Fruit fly (Drosophila melanogaster) whole organism, embryonic: ENCODE results near the gene dsd.

Source experiments
- Aef1 ChIP-seq: fragments of 200-800 bp; sonication (Bioruptor generic); IDR thresholded peaks from 3 replicates; pipeline ENCODE4 v1.3.6; 2022; ENCODE audit warnings: missing biosample characterization, missing genetic modification characterization
- Awh ChIP-seq: fragments of 200-800 bp; sonication (Bioruptor generic); IDR thresholded peaks from 2 replicates; pipeline ENCODE4, ENCODE4 v1.3.6; 2022; ENCODE audit warnings: missing biosample characterization, missing genetic modification characterization
- Bteb2 ChIP-seq: fragments of 200-800 bp; sonication (Bioruptor generic); optimal IDR thresholded peaks from 2 replicates; lab custom pipeline; 2016; ENCODE audit warnings: missing biosample characterization, missing genetic modification characterization
- CG10654 ChIP-seq: fragments of 200-800 bp; sonication (Bioruptor generic); optimal IDR thresholded peaks from 2 replicates; lab custom pipeline; 2016; ENCODE audit warnings: missing biosample characterization, missing genetic modification characterization
- CG11398 ChIP-seq: fragments of 200-800 bp; sonication (Bioruptor generic); optimal IDR thresholded peaks from 2 replicates; lab custom pipeline; 2016; ENCODE audit warnings: missing biosample characterization, missing genetic modification characterization
- CG11456 ChIP-seq: fragments of 200-800 bp; sonication (Bioruptor generic); IDR thresholded peaks from 3 replicates; pipeline ENCODE4 v1.3.6; 2022; ENCODE audit warnings: missing biosample characterization, missing genetic modification characterization
- CG11723 ChIP-seq: fragments of 200-800 bp; sonication (Bioruptor generic); optimal IDR thresholded peaks from 2 replicates; lab custom pipeline; 2017; ENCODE audit warnings: missing biosample characterization, mild to moderate bottlenecking, missing genetic modification characterization
- CG12155 ChIP-seq: fragments of 200-800 bp; sonication (Bioruptor generic); optimal IDR thresholded peaks from 3 replicates; lab custom pipeline; 2016; ENCODE audit warnings: missing biosample characterization, missing genetic modification characterization
- CG12219 ChIP-seq: fragments of 200-800 bp; sonication (Bioruptor generic); optimal IDR thresholded peaks from 3 replicates; lab custom pipeline; 2018; ENCODE audit warnings: missing biosample characterization, mild to moderate bottlenecking, missing genetic modification characterization
- CG12769 ChIP-seq: fragments of 200-800 bp; sonication (Bioruptor generic); optimal IDR thresholded peaks from 2 replicates; lab custom pipeline; 2019; ENCODE audit warnings: missing biosample characterization, mild to moderate bottlenecking, missing genetic modification characterization, moderate library complexity
- CG13424 ChIP-seq: fragments of 200-800 bp; sonication (Bioruptor generic); optimal IDR thresholded peaks from 2 replicates; lab custom pipeline; 2019; ENCODE audit warnings: missing biosample characterization, mild to moderate bottlenecking, missing genetic modification characterization, moderate library complexity
- CG14710 ChIP-seq: fragments of 200-800 bp; sonication (Bioruptor generic); optimal IDR thresholded peaks from 3 replicates; lab custom pipeline; 2019; ENCODE audit warnings: missing biosample characterization, mild to moderate bottlenecking, missing genetic modification characterization, moderate library complexity
- CG15269 ChIP-seq: fragments of 200-800 bp; sonication (Bioruptor generic); optimal IDR thresholded peaks from 2 replicates; lab custom pipeline; 2018; ENCODE audit warnings: missing biosample characterization, mild to moderate bottlenecking, missing genetic modification characterization, moderate library complexity
- CG33557 ChIP-seq: fragments of 200-800 bp; sonication (Bioruptor generic); optimal IDR thresholded peaks from 2 replicates; lab custom pipeline; 2019; ENCODE audit warnings: missing biosample characterization, mild to moderate bottlenecking, missing genetic modification characterization, moderate library complexity
- CG34376 ChIP-seq: fragments of 200-800 bp; sonication (Bioruptor generic); optimal IDR thresholded peaks from 2 replicates; lab custom pipeline; 2018; ENCODE audit warnings: missing biosample characterization, mild to moderate bottlenecking, missing genetic modification characterization
- CG3995 ChIP-seq: fragments of 200-800 bp; sonication (Bioruptor generic); optimal IDR thresholded peaks from 3 replicates; lab custom pipeline; 2016; ENCODE audit warnings: missing biosample characterization, missing genetic modification characterization
- CG5953 ChIP-seq: fragments of 200-800 bp; sonication (Bioruptor generic); IDR thresholded peaks from 2 replicates; pipeline ENCODE4 v1.3.6; 2022; ENCODE audit warnings: missing biosample characterization, missing genetic modification characterization
- CG6175 ChIP-seq: fragments of 200-800 bp; sonication (Bioruptor generic); IDR thresholded peaks from 3 replicates; pipeline ENCODE4 v1.3.6; 2022; ENCODE audit warnings: missing biosample characterization, missing genetic modification characterization
- CG7372 ChIP-seq: fragments of 200-800 bp; sonication (Bioruptor generic); IDR thresholded peaks from 2 replicates; pipeline ENCODE4 v1.3.6; 2022; ENCODE audit warnings: missing biosample characterization, missing genetic modification characterization
- CG7987 ChIP-seq: fragments of 200-800 bp; sonication (Bioruptor generic); optimal IDR thresholded peaks from 2 replicates; lab custom pipeline; 2018; ENCODE audit warnings: missing biosample characterization, mild to moderate bottlenecking, missing genetic modification characterization, moderate library complexity
- CTCF ChIP-seq: fragments of 200-800 bp; sonication (Bioruptor generic); optimal IDR thresholded peaks from 2 replicates; lab custom pipeline; 2017; ENCODE audit warnings: missing biosample characterization, mild to moderate bottlenecking, missing genetic modification characterization, moderate library complexity
- Camta ChIP-seq: fragments of 200-800 bp; sonication (Bioruptor generic); optimal IDR thresholded peaks from 2 replicates; lab custom pipeline; 2016; ENCODE audit warnings: missing biosample characterization, missing genetic modification characterization
- Doc2 ChIP-seq: fragments of 200-800 bp; sonication (Bioruptor generic); IDR thresholded peaks from 2 replicates; pipeline ENCODE4 v1.3.6; 2022; ENCODE audit warnings: missing biosample characterization, missing genetic modification characterization
- Dp ChIP-seq: fragments of 200-800 bp; sonication (Bioruptor generic); optimal IDR thresholded peaks from 2 replicates; lab custom pipeline; 2018; ENCODE audit warnings: missing biosample characterization, mild to moderate bottlenecking, missing genetic modification characterization, moderate library complexity
- Fer2 ChIP-seq: fragments of 200-800 bp; sonication (Bioruptor generic); optimal IDR thresholded peaks from 2 replicates; lab custom pipeline; 2018; ENCODE audit warnings: missing biosample characterization, mild to moderate bottlenecking, missing genetic modification characterization, moderate library complexity
- Fer3 ChIP-seq: fragments of 200-800 bp; sonication (Bioruptor generic); optimal IDR thresholded peaks from 2 replicates; lab custom pipeline; 2018; ENCODE audit warnings: missing biosample characterization, mild to moderate bottlenecking, missing genetic modification characterization, moderate library complexity
- HLH3B ChIP-seq: fragments of 200-800 bp; sonication (Bioruptor generic); IDR thresholded peaks from 2 replicates; pipeline ENCODE4 v1.3.6; 2022; ENCODE audit warnings: missing biosample characterization, missing genetic modification characterization
- Hand ChIP-seq: fragments of 200-800 bp; sonication (Bioruptor generic); optimal IDR thresholded peaks from 2 replicates; lab custom pipeline; 2017; ENCODE audit warnings: mild to moderate bottlenecking, missing biosample characterization, missing genetic modification reagents, missing genetic modification characterization
- Hr3 ChIP-seq: fragments of 200-800 bp; sonication (Bioruptor generic); optimal IDR thresholded peaks from 3 replicates; lab custom pipeline; 2016; ENCODE audit warnings: missing biosample characterization, missing genetic modification characterization
- Lim3 ChIP-seq: fragments of 200-800 bp; sonication (Bioruptor generic); IDR thresholded peaks from 2 replicates; pipeline ENCODE4 v1.3.6; 2022; ENCODE audit warnings: missing biosample characterization, missing genetic modification characterization
- Mrtf ChIP-seq: fragments of 200-800 bp; sonication (Bioruptor generic); IDR thresholded peaks from 3 replicates; pipeline ENCODE4 v1.3.6; 2022; ENCODE audit warnings: missing biosample characterization, missing genetic modification characterization
- Myb ChIP-seq: fragments of 200-800 bp; sonication (Bioruptor generic); optimal IDR thresholded peaks from 2 replicates; lab custom pipeline; 2016; ENCODE audit warnings: missing biosample characterization, missing genetic modification characterization
- Nf-YB ChIP-seq: fragments of 200-800 bp; sonication (Bioruptor generic); optimal IDR thresholded peaks from 3 replicates; lab custom pipeline; 2019; ENCODE audit warnings: missing biosample characterization, mild to moderate bottlenecking, missing genetic modification characterization, moderate library complexity
- Nf-YC ChIP-seq: fragments of 200-800 bp; optimal IDR thresholded peaks from 3 replicates; lab custom pipeline; 2019; ENCODE audit warnings: missing biosample characterization, mild to moderate bottlenecking, missing genetic modification characterization, moderate library complexity
- Xrp1 ChIP-seq: fragments of 200-800 bp; sonication (Bioruptor generic); IDR thresholded peaks from 2 replicates; pipeline ENCODE4 v1.3.6; 2022; ENCODE audit warnings: missing biosample characterization, missing genetic modification characterization
- ab ChIP-seq: fragments of 200-800 bp; sonication (Bioruptor generic); optimal IDR thresholded peaks from 2 replicates; lab custom pipeline; 2016; ENCODE audit warnings: missing biosample characterization, missing genetic modification characterization
- ash1 ChIP-seq: fragments of 200-800 bp; sonication (Bioruptor generic); optimal IDR thresholded peaks from 2 replicates; lab custom pipeline; 2018; ENCODE audit warnings: missing biosample characterization, mild to moderate bottlenecking, missing genetic modification characterization
- bcd ChIP-seq: fragments of 200-800 bp; sonication (Bioruptor generic); optimal IDR thresholded peaks from 2 replicates; lab custom pipeline; 2017; ENCODE audit warnings: missing biosample characterization, mild to moderate bottlenecking, missing genetic modification characterization
- cg ChIP-seq: fragments of 200-800 bp; sonication (Bioruptor generic); optimal IDR thresholded peaks from 3 replicates; lab custom pipeline; 2019; ENCODE audit warnings: missing biosample characterization, mild to moderate bottlenecking, missing genetic modification characterization, moderate library complexity
- dmrt99B ChIP-seq: fragments of 200-800 bp; sonication (Bioruptor generic); optimal IDR thresholded peaks from 2 replicates; lab custom pipeline; 2018; ENCODE audit warnings: missing biosample characterization, mild to moderate bottlenecking, missing genetic modification characterization, moderate library complexity
- dpn ChIP-seq, 2 experiments: fragments of 200-800 bp; sonication (Bioruptor generic); optimal IDR thresholded peaks; 3 replicates each; lab custom pipeline; 2016; ENCODE audit warnings: missing biosample characterization in 2 of 2, missing genetic modification characterization in 2 of 2
- fd3F ChIP-seq: fragments of 200-800 bp; sonication (Bioruptor generic); optimal IDR thresholded peaks from 2 replicates; lab custom pipeline; 2018; ENCODE audit warnings: missing biosample characterization, mild to moderate bottlenecking, missing genetic modification characterization, moderate library complexity
- fd96Cb ChIP-seq: fragments of 200-800 bp; sonication (Bioruptor generic); optimal IDR thresholded peaks from 2 replicates; lab custom pipeline; 2018; ENCODE audit warnings: missing biosample characterization, mild to moderate bottlenecking, missing genetic modification characterization, moderate library complexity
- jing ChIP-seq: fragments of 200-800 bp; sonication (Bioruptor generic); optimal IDR thresholded peaks from 2 replicates; lab custom pipeline; 2018; ENCODE audit warnings: missing biosample characterization, mild to moderate bottlenecking, missing genetic modification characterization
- mld ChIP-seq: fragments of 200-800 bp; sonication (Bioruptor generic); IDR thresholded peaks from 3 replicates; pipeline ENCODE4 v1.3.6; 2022; ENCODE audit warnings: missing biosample characterization, missing genetic modification characterization; ENCODE audit not compliant: partially characterized antibody
- org-1 ChIP-seq: fragments of 200-800 bp; sonication (Bioruptor generic); optimal IDR thresholded peaks from 2 replicates; lab custom pipeline; 2017; ENCODE audit warnings: missing biosample characterization, missing genetic modification characterization
- p53 ChIP-seq: fragments of 200-800 bp; sonication (Bioruptor generic); optimal IDR thresholded peaks from 2 replicates; lab custom pipeline; 2016; ENCODE audit warnings: missing biosample characterization, missing genetic modification characterization
- sd ChIP-seq: fragments of 200-800 bp; sonication (Bioruptor generic); optimal IDR thresholded peaks from 3 replicates; lab custom pipeline; 2018; ENCODE audit warnings: missing biosample characterization, mild to moderate bottlenecking, missing genetic modification characterization, moderate library complexity
- seq ChIP-seq: fragments of 200-800 bp; sonication (Bioruptor generic); IDR thresholded peaks from 2 replicates; pipeline ENCODE4 v1.3.6; 2022; ENCODE audit warnings: missing biosample characterization, missing genetic modification characterization
- slp2 ChIP-seq: fragments of 200-800 bp; sonication (Bioruptor generic); optimal IDR thresholded peaks from 2 replicates; lab custom pipeline; 2016; ENCODE audit warnings: missing biosample characterization, missing genetic modification characterization
- sob ChIP-seq: fragments of 200-800 bp; sonication (Bioruptor generic); IDR thresholded peaks from 2 replicates; pipeline ENCODE4 v1.3.6; 2022; ENCODE audit warnings: missing biosample characterization, missing genetic modification characterization
- tx ChIP-seq: fragments of 200-800 bp; sonication (Bioruptor generic); optimal IDR thresholded peaks from 2 replicates; lab custom pipeline; 2016; ENCODE audit warnings: missing biosample characterization, missing genetic modification characterization
- wdn ChIP-seq: fragments of 200-800 bp; sonication (Bioruptor generic); IDR thresholded peaks from 2 replicates; pipeline ENCODE4 v1.3.6; 2022; ENCODE audit warnings: missing biosample characterization, missing genetic modification characterization

Gene dsd

dm6 chr3R:27553921-27554320, 53.3 kb downstream of the dsd start (continued):
- TF ChIP-seq bcd (peak; percentile 15), CG34376 (no peak), Bteb2 (no peak), CG6175 (GFP tag; lab: Robert Waterston, UW) (no peak), jing (GFP tag; lab: Kevin White, UChicago) (peak; percentile 18), tx (GFP tag; lab: Kevin White, UChicago) (no peak), cg (GFP tag; lab: Kevin White, UChicago) (no peak), sd (tag; lab: Kevin White, UChicago) (no peak), Doc2 (GFP tag; lab: Robert Waterston, UW) (no peak), CG12219 (GFP tag; lab: Kevin White, UChicago) (peak; percentile 17), HLH3B (GFP tag; lab: Robert Waterston, UW) (peak; percentile 59), CG11456 (GFP tag; lab: Robert Waterston, UW) (no peak), CG10654 (GFP tag; lab: Kevin White, UChicago) (peak; percentile 20), CTCF (GFP tag; lab: Kevin White, UChicago) (no peak), Mrtf (GFP tag; lab: Robert Waterston, UW) (no peak), CG7987 (GFP tag; lab: Kevin White, UChicago) (no peak), CG11398 (GFP tag; lab: Kevin White, UChicago) (no peak), CG7372 (GFP tag; lab: Robert Waterston, UW) (no peak), Xrp1 (GFP tag; lab: Robert Waterston, UW) (peak; percentile 77), CG13424 (tag; lab: Kevin White, UChicago) (peak; percentile 52), dpn (GFP tag; optimal IDR thresholded peaks at IDR 0.05; lab: Kevin White, UChicago) (peak in 1 of 2 experiments; percentile 13), CG11723 (no peak), slp2 (GFP tag; lab: Kevin White, UChicago) (no peak), wdn (GFP tag; lab: Robert Waterston, UW) (no peak), CG15269 (tag; lab: Kevin White, UChicago) (no peak), p53 (no peak), Myb (GFP tag; lab: Kevin White, UChicago) (no peak), mld (GFP tag; lab: Robert Waterston, UW) (no peak), ash1 (no peak), sob (GFP tag; lab: Robert Waterston, UW) (no peak), Nf-YB (GFP tag; lab: Kevin White, UChicago) (no peak), Awh (GFP tag; lab: Robert Waterston, UW) (0 out of 2 replicates have a peak, but pooled peaks have one; percentile 45), Fer3 (no peak), CG5953 (GFP tag; lab: Robert Waterston, UW) (no peak), fd3F (no peak), CG14710 (tag; lab: Kevin White, UChicago) (peak; percentile 43), org-1 (peak; percentile 8), Hand (GFP tag; lab: Kevin White, UChicago) (no peak), Camta (peak; percentile 16), seq (GFP tag; lab: Robert Waterston, UW) (0 out of 2 replicates have a peak, but pooled peaks have one; percentile 12), Hr3 (GFP tag; lab: Kevin White, UChicago) (peak; percentile 24), CG12155 (no peak), fd96Cb (tag; lab: Kevin White, UChicago) (peak; percentile 48), Lim3 (no peak), Nf-YC (tag; lab: Kevin White, UChicago) (no peak), CG3995 (GFP tag; lab: Kevin White, UChicago) (no peak), Aef1 (GFP tag; lab: Robert Waterston, UW) (0 out of 3 replicates have a peak, but pooled peaks have one; percentile 32), Fer2 (no peak), ab (GFP tag; lab: Kevin White, UChicago) (no peak), CG12769 (tag; lab: Kevin White, UChicago) (no peak), CG33557 (GFP tag; lab: Kevin White, UChicago) (no peak), Dp (GFP tag; lab: Kevin White, UChicago) (no peak), dmrt99B (tag; lab: Kevin White, UChicago) (no peak)
